Fruit fly (Drosophila melanogaster) whole organism: ENCODE results near the gene CG14562.
A peak's percentile ranks its signal among the peaks of the same experiment; 100 is the strongest.

ENCODE experiments used
- CG8478 ChIP-seq: fragments of >200 bp; optimal IDR thresholded peaks from 2 replicates; lab custom pipeline; 2018; ENCODE audit warnings: inconsistent platforms
- Dll ChIP-seq: fragments of >200 bp; optimal IDR thresholded peaks from 2 replicates; lab custom pipeline; 2017
- EcR ChIP-seq, 2 experiments: fragments of >200 bp; optimal IDR thresholded peaks; 2 replicates each; lab custom pipeline; 2017; ENCODE audit warnings: missing biosample characterization in 2 of 2, missing genetic modification characterization in 2 of 2, missing genetic modification reagents in 2 of 2
- pan ChIP-seq: fragments of >200 bp; optimal IDR thresholded peaks from 2 replicates; lab custom pipeline; 2017
- psq ChIP-seq: fragments of >200 bp; optimal IDR thresholded peaks from 2 replicates; lab custom pipeline; 2017
- usp ChIP-seq: fragments of >200 bp; optimal IDR thresholded peaks from 2 replicates; lab custom pipeline; 2017; ENCODE audit warnings: missing biosample characterization, missing genetic modification characterization, mixed read lengths

dm6 chr3L:21894774-21895173 lies 47.2 kb upstream of the CG14562 start:
- no peak for TF ChIP-seq pan (lab: Kevin White, UChicago)
- no peak for TF ChIP-seq Dll (lab: Kevin White, UChicago)
- no peak for TF ChIP-seq usp (GFP tag; lab: Kevin White, UChicago)
- no peak for TF ChIP-seq CG8478
- TF ChIP-seq psq (lab: Kevin White, UChicago) = no peak
- TF ChIP-seq EcR (GFP tag; optimal IDR thresholded peaks at IDR 0.05; lab: Kevin White, UChicago) = peak; percentile 84 to 98
